Worm (Caenorhabditis elegans): ENCODE results near the gene C01G6.2.

C01G6.2 gene

DNA sequence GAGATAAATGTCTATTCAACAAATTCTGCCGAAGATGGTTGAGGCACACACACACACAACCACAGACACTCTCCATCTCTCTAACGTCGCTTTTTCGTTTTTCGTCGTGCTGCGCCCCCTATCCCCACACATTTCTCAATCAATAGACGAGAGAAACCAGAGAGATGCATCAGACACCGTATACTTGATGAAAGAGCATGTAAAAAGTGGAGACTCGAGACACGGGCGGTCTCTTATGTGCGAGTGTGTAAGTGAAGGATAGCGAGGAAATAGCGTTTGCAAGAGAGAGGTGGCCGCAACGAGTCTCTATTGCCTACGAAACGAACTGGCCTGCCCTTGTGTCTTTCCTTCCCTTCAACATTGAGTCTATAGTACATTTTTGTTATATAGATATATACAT is 15.9 kb downstream of the C01G6.2 start (continued):
- TF ChIP-seq ZK546.5 (tag; optimal IDR thresholded peaks at IDR 0.05) (no peak), nhr-12 (tag; optimal IDR thresholded peaks at IDR 0.05) (no peak), snpc-4 (tag; optimal IDR thresholded peaks at IDR 0.05) (peak; percentile 78), sem-4 (tag; optimal IDR thresholded peaks at IDR 0.05) (peak; percentile 75), C34F6.9 (tag; optimal IDR thresholded peaks at IDR 0.05) (peak; percentile 97), alr-1 (tag; optimal IDR thresholded peaks at IDR 0.05) (no peak)

DNA sequence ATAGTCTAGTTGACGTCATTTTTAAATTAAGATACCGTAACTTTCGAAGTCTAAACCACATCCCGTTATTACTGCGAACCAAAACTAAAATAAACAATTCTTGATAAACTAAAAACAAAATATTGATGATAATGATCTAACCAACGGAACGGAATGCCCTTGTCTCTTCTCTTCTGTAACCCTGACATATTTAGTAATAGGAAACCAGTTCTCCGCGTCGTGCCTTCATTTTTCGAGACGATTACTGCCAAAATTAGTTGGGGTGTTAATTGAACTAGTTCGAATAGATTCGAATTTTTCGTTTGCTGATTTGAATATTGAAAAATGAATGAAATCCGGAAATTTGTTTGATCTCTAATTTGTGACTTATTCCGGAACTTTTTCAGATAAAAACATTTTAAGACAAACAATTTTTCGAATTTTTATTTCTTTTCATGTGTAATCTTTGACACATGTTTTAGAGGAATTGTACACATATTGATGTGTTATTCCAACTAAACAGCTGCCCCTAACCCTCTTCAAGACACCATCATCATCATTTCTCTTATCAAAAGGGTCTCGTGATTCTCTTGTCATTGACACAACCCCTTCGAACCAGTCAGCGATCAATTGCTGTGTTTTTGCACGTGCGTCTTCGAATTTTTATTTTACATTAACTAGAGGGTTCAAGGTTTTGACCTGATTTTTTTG is 17.0 kb downstream of the C01G6.2 start:
- TF ChIP-seq nhr-129 (tag; optimal IDR thresholded peaks at IDR 0.05) (peak; percentile 94), mdl-1 (tag; optimal IDR thresholded peaks at IDR 0.05) (peak; percentile 71 to 90), elt-3 (tag; optimal IDR thresholded peaks at IDR 0.05) (no peak), aly-2 (tag; optimal IDR thresholded peaks at IDR 0.05) (no peak), mab-5 (tag; optimal IDR thresholded peaks at IDR 0.05) (no peak), elt-1 (tag; optimal IDR thresholded peaks at IDR 0.05) (no peak), lin-11 (tag; optimal IDR thresholded peaks at IDR 0.05) (no peak), unc-39 (tag; optimal IDR thresholded peaks at IDR 0.05) (no peak), ZK546.5 (tag; optimal IDR thresholded peaks at IDR 0.05) (no peak), C34F6.9 (tag; optimal IDR thresholded peaks at IDR 0.05) (peak; percentile 64), nhr-23 (tag; optimal IDR thresholded peaks at IDR 0.05) (no peak), lin-39 (tag; optimal IDR thresholded peaks at IDR 0.05) (no peak), fos-1 (tag; optimal IDR thresholded peaks at IDR 0.05) (peak; percentile 90), ztf-4 (tag; optimal IDR thresholded peaks at IDR 0.05) (no peak), ceh-82 (tag; optimal IDR thresholded peaks at IDR 0.05) (no peak), crh-2 (tag; optimal IDR thresholded peaks at IDR 0.05) (peak; percentile 83), ama-1 (optimal IDR thresholded peaks at IDR 0.05) (no peak), nhr-11 (tag; optimal IDR thresholded peaks at IDR 0.05) (no peak), sem-4 (tag; optimal IDR thresholded peaks at IDR 0.05) (no peak), R02D3.7 (tag; optimal IDR thresholded peaks at IDR 0.05) (no peak), egl-27 (tag; optimal IDR thresholded peaks at IDR 0.05) (peak; percentile 61), gmeb-1 (tag; optimal IDR thresholded peaks at IDR 0.05) (peak; percentile 74), skn-1 (tag; optimal IDR thresholded peaks at IDR 0.05) (no peak), lin-13 (GFP tag; optimal IDR thresholded peaks at IDR 0.05) (peak; percentile 10), ceh-16 (tag; optimal IDR thresholded peaks at IDR 0.05) (peak; percentile 82), nhr-12 (tag; optimal IDR thresholded peaks at IDR 0.05) (no peak), blmp-1 (tag; optimal IDR thresholded peaks at IDR 0.05; ENCODE audit: insufficient read depth) (no peak), nhr-237 (tag; optimal IDR thresholded peaks at IDR 0.05) (no peak), peb-1 (tag; optimal IDR thresholded peaks at IDR 0.05) (no peak), sma-3 (GFP tag; optimal IDR thresholded peaks at IDR 0.05) (peak; percentile 62), nhr-6 (tag; optimal IDR thresholded peaks at IDR 0.05) (peak; percentile 33), ztf-11 (tag; optimal IDR thresholded peaks at IDR 0.05) (no peak), lsy-2 (tag; optimal IDR thresholded peaks at IDR 0.05) (peak in 1 of 2 experiments; percentile 80), F13H6.1 (tag; optimal IDR thresholded peaks at IDR 0.05) (peak; percentile 79), nhr-77 (tag; optimal IDR thresholded peaks at IDR 0.05) (no peak), unc-55 (GFP tag; optimal IDR thresholded peaks at IDR 0.05) (no peak), zag-1 (tag; optimal IDR thresholded peaks at IDR 0.05) (no peak), nhr-10 (tag; optimal IDR thresholded peaks at IDR 0.05) (no peak), unc-62 (GFP tag; optimal IDR thresholded peaks at IDR 0.05) (no peak), sma-9 (GFP tag; optimal IDR thresholded peaks at IDR 0.05) (peak; percentile 95), sma-9 (tag; optimal IDR thresholded peaks at IDR 0.05) (no peak), ztf-1 (GFP tag; conservative IDR thresholded peaks at IDR 0.05) (no peak), dmd-4 (tag; optimal IDR thresholded peaks at IDR 0.05) (no peak), nhr-21 (tag; optimal IDR thresholded peaks at IDR 0.05) (peak; percentile 76), nhr-25 (tag; optimal IDR thresholded peaks at IDR 0.05) (peak; percentile 32), Y55F3AM.14 (GFP tag; optimal IDR thresholded peaks at IDR 0.05) (peak; percentile 8), mbf-1 (tag; optimal IDR thresholded peaks at IDR 0.05) (no peak), snpc-4 (tag; optimal IDR thresholded peaks at IDR 0.05) (no peak), alr-1 (tag; optimal IDR thresholded peaks at IDR 0.05) (no peak)
